Fruit fly (Drosophila melanogaster) whole organism: ENCODE measurements around the gene CG17841.

Experiments
- CG8478 ChIP-seq: fragments of >200 bp; optimal IDR thresholded peaks from 2 replicates; lab custom pipeline; 2018; ENCODE audit warnings: inconsistent platforms
- Dll ChIP-seq: fragments of >200 bp; optimal IDR thresholded peaks from 2 replicates; lab custom pipeline; 2017
- EcR ChIP-seq, 2 experiments: fragments of >200 bp; optimal IDR thresholded peaks; 2 replicates each; lab custom pipeline; 2017; ENCODE audit warnings: missing biosample characterization in 2 of 2, missing genetic modification characterization in 2 of 2, missing genetic modification reagents in 2 of 2
- pan ChIP-seq: fragments of >200 bp; optimal IDR thresholded peaks from 2 replicates; lab custom pipeline; 2017
- psq ChIP-seq: fragments of >200 bp; optimal IDR thresholded peaks from 2 replicates; lab custom pipeline; 2017
- usp ChIP-seq: fragments of >200 bp; optimal IDR thresholded peaks from 2 replicates; lab custom pipeline; 2017; ENCODE audit warnings: missing biosample characterization, missing genetic modification characterization, mixed read lengths

Gene CG17841

DNA sequence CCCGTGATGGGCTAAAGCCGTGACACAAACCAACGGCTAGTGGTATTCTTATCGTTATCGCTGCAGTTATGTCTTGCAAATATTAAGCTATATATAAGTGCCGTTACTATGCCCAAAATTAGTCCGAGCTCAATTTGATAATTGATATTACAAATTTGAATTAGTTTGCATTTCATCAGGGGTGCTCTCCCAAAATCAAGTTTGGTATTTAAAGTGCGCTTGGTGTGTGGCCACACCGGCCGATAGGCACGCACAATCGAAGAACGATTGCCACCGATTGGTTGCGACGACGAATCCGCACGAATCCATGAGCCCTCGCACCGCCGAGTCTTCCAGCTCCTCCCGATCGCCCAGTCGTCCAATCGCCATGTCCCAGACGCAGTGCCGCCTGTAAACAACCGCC is at the start of gene CG17841:
Gene CG17841 (plus strand): TSS at position 252 of the 403 bp plus-strand sequence.
- no peak for TF ChIP-seq psq (lab: Kevin White, UChicago)
- no peak for TF ChIP-seq EcR (GFP tag; optimal IDR thresholded peaks at IDR 0.05; lab: Kevin White, UChicago)
- no peak for TF ChIP-seq Dll
- no peak for TF ChIP-seq usp (GFP tag; lab: Kevin White, UChicago)
- no peak for TF ChIP-seq CG8478 (lab: Kevin White, UChicago)
- no peak for TF ChIP-seq pan (lab: Kevin White, UChicago)

DNA sequence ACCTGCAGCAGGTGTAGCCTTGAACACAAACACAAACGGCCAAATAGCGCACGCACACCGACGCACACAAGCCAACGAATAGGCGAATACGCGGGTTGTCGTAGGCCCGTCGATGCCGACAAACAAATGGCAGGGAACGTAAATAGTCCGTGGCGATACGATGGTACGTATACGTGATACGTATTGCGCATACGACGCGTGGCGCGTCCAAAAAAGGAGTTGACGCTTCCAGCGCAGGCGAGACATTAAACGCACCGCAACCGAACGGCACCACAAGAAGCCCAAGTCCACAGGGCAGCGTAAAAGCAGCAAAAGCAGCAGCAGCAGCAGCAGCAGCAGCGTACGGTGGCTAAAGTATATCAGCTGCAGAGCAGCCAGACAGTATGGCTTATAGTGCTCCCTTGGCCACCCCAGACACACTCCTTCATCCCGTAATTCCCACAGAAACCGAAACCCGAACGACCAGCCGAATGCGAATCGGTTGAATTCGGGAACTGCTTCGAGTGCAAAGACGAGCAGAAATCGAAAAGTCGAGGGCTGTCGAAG is 49.4 kb upstream of the CG17841 start:
- TF ChIP-seq pan (lab: Kevin White, UChicago), result no peak
- TF ChIP-seq Dll, result no peak
- no peak for TF ChIP-seq EcR (GFP tag; optimal IDR thresholded peaks at IDR 0.05; lab: Kevin White, UChicago)
- no peak for TF ChIP-seq CG8478 (lab: Kevin White, UChicago)
- no peak for TF ChIP-seq usp (GFP tag; lab: Kevin White, UChicago)
- no peak for TF ChIP-seq psq (lab: Kevin White, UChicago)

DNA sequence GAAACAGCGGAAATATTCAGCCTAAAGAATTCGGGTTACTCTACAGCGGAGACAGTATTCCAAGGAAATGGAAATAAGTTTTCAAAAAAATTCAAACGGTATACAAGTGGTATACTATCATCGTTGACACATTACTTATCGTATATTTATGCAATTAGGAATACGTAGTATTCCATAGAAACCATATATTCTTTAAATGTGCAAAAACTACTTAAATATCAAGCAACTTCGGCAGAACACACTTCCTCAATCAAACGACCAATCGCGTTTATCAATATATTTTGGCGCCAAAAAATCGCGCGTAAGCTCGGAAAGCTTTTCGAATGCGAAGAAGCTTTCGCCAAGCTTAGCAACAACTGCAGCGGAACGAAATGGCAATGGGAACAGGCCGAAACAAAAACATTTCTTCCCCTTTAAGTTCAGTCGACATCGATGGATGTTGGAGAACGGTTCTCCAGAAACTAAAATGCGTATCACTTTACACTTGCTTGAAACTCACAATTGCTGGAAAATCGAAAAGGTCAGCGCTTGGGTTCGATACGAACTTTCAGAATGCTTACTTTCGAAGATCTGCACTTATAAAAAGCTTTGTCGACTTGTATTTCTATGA is 48.8 kb upstream of the CG17841 start:
- no peak for TF ChIP-seq EcR (GFP tag; optimal IDR thresholded peaks at IDR 0.05; lab: Kevin White, UChicago)

DNA sequence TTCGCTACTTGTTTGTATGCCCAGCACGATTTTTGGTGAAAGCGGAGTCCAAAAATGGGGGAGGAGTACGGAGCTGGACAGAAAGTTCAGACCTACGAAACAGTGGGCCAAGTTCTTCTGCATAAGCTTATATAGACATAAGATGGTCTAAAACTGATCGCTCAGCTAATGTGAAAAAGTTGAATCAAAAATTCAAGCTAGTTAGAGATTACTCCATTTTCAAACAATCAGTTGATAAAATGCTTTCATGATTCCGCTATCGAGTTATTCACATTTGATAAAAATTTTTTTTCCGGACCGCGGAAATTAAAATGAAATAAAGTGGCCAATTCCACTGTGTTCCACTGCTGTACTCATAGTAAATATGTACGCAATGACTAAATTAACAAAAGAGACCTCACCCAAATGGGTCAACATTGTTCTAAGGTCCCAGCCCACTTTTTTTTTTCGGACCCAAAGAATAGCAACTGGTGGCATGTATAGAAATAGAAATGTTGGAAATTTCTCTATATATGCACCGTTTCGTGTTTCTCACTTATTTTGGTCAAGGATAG is 47.4 kb upstream of the CG17841 start:
- TF ChIP-seq EcR (GFP tag; optimal IDR thresholded peaks at IDR 0.05; lab: Kevin White, UChicago) (no peak), usp (GFP tag; lab: Kevin White, UChicago) (no peak), pan (lab: Kevin White, UChicago) (no peak), psq (lab: Kevin White, UChicago) (no peak), Dll (no peak), CG8478 (lab: Kevin White, UChicago) (no peak)

DNA sequence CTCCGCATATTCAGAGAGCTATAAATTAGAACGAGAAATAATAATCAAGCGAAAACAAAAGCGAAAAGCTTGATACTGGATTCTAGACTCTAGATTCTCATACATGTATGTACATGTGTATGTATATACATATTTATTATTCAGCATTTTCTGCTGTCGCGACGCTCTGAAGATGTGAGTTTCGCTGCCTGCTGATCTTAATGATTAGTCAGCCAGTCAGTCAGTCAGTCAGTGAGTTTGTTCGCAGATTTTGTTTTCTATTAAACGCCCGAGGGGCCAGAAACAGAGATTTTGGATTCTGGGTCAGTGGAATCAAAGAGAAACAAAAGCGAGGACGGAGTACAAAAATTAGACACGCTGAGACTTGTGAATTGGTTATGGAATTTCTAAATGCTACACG is 45.6 kb upstream of the CG17841 start:
- TF ChIP-seq CG8478 (lab: Kevin White, UChicago) (no peak), pan (lab: Kevin White, UChicago) (no peak), Dll (no peak), EcR (GFP tag; optimal IDR thresholded peaks at IDR 0.05; lab: Kevin White, UChicago) (no peak), usp (GFP tag; lab: Kevin White, UChicago) (no peak), psq (lab: Kevin White, UChicago) (no peak)

DNA sequence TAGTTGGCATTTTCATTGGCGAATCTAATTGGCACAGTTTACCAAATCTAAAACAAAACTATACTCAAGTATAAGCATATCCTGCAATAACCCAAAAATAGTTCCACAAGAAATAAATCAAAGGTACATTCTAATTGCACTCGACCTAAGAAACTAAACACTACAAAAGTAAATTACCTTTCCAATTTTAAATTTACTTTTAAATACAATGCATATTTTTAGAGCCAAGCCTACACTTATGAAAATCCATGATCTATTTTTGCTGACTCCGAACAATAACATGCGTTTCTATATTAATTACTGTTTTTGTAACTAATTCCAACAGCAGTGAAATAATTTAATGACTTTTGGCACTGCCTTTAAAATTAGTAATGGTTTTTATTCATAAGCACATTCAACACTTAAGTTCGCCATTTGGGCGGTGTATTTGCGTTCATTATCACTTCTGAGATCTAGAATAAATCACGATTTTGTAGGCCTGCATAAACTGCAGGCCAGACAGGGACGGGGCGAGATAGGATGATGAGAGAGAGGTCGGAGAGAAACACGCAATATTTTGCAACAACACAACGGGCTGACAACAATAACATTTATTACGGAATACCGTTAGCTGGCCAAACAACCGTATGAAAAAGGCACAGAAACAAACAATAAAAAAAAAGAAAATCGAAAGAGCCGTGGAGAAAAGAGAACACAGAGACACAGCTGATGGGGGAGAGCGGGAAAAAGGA is 42.9 kb upstream of the CG17841 start:
- TF ChIP-seq pan (lab: Kevin White, UChicago) (no peak), Dll (no peak), CG8478 (lab: Kevin White, UChicago) (no peak), usp (GFP tag; lab: Kevin White, UChicago) (no peak), psq (lab: Kevin White, UChicago) (no peak), EcR (GFP tag; optimal IDR thresholded peaks at IDR 0.05; lab: Kevin White, UChicago) (no peak)

DNA sequence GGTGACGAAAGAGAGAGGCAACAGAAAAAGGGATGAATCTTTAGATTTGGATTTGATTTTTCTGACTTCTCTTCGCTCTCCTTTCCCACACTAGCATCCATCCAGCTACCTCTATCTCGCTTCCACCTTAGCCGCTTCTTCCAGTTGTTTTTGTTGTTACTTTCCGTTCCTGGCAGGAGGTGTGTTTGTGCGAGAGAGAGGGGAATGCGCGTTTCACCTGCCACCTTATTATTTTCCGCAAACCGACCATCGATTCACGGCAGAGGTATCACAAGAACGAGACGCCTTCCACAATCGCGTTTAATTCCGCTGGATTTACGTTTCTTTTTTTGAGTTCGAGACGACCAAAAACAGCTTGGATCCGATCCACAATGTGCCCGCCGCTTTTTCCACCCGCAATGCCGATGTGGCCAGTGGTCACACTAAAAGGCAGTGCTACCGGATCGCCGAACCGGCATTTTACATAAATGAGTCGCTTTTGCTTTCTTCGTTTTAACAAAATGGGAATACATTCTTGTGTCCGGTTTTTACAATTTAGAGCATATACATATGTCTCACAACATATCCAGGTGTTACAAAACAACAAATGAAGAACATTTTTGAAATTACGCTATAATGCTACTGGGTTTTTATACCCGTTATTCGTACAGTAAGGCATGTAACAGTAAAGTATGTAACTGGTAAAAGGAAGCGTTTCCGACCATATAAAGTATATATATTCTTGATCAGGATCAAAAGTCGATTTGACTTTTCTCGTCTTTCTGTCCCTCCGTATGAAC is 42.1 kb upstream of the CG17841 start, which contains the start of gene alpha-Man-Ia:
Gene alpha-Man-Ia (minus strand): TSS at position 392 of the 779 bp plus-strand sequence.
- no peak for TF ChIP-seq psq (lab: Kevin White, UChicago)
- no peak for TF ChIP-seq EcR (GFP tag; optimal IDR thresholded peaks at IDR 0.05; lab: Kevin White, UChicago)
- TF ChIP-seq pan (lab: Kevin White, UChicago), result no peak
- TF ChIP-seq Dll, result no peak
- TF ChIP-seq usp (GFP tag; lab: Kevin White, UChicago), result no peak
- TF ChIP-seq CG8478 (lab: Kevin White, UChicago), result no peak

DNA sequence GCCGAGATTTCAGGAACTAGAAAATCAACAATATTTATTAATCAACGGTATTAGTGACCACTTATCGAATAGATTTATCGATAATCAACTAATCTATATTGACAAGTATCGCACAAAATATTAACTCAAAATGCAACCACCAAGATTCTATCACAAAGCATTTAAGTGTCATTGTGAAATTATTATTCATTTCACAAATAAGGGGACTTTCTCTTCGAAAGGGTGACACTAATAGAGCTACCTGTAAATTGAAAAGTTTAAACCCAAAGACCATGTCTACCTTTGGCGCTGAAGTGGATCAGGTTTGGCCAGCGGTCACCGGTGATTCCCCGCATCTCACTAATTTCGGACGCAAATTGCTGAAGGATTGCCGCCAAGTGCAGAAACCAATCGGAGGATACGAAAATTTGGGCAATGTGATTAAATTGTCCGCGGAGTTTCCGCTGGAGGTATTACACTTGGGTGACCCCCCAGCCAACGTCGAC is 41.5 kb upstream of the CG17841 start, which contains the start of gene CG2909:
Gene CG2909 (plus strand): TSS at position 119 of the 485 bp plus-strand sequence.
- no peak for TF ChIP-seq EcR (GFP tag; optimal IDR thresholded peaks at IDR 0.05; lab: Kevin White, UChicago)
- no peak for TF ChIP-seq Dll
- no peak for TF ChIP-seq usp (GFP tag; lab: Kevin White, UChicago)
- no peak for TF ChIP-seq CG8478 (lab: Kevin White, UChicago)
- TF ChIP-seq psq (lab: Kevin White, UChicago), result no peak
- no peak for TF ChIP-seq pan (lab: Kevin White, UChicago)

DNA sequence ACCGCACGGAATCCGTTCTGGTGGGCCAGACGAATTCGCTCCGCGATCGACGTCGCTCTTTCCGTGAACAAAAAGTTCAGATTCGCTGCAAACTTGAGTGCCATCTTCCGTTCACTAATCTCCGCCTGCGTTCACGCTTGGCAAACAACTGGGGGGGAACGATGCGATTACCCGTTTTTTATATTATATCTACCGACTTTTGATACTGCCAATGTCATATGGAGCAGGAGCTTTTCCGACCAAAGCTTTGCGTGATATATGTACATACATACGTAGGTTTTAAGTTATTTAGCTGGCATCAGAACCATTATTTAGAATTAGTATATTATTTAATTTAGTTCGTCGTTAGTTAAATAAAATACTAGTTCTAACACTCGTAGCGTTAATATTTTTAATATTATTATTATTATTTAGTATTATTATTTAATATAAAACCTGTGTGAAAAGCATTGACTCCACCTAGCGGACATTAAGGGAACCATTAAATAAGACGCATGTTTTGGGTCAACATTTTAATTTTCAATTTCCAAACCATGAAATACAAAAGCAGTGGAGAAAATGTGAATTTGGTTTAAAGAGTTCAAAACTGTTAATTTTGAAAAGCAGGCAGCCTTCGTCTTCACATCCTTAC is 38.1 kb upstream of the CG17841 start, which contains the start of gene Gip:
Gene Gip (minus strand): TSS at position 214 of the 631 bp plus-strand sequence.
- TF ChIP-seq CG8478 (lab: Kevin White, UChicago), result no peak
- no peak for TF ChIP-seq Dll
- TF ChIP-seq EcR (GFP tag; optimal IDR thresholded peaks at IDR 0.05; lab: Kevin White, UChicago), result no peak
- no peak for TF ChIP-seq psq (lab: Kevin White, UChicago)
- no peak for TF ChIP-seq usp (GFP tag; lab: Kevin White, UChicago)
- TF ChIP-seq pan (lab: Kevin White, UChicago), result no peak

DNA sequence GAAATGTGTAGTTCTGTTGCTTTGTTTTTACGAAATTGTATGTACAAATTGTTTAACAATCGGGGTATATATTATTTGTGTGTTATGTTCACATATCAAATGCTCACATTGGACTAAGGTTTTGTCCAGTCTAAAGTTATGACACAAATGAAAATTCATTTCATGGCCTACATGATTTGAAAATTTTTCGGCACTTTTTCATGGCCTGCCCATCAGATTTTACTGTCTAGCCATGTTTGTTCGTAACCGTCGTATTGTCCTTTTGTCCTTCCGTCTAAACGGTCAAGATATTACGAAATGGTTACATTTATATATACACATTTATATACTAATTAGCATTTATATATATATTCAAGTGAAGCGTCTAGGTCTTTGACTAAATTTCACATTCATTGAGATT is 36.1 kb upstream of the CG17841 start, which contains the start of gene CG15306:
Gene CG15306 (minus strand): TSS at position 101 of the 400 bp plus-strand sequence.
- no peak for TF ChIP-seq EcR (GFP tag; optimal IDR thresholded peaks at IDR 0.05; lab: Kevin White, UChicago)
- no peak for TF ChIP-seq psq (lab: Kevin White, UChicago)
- TF ChIP-seq CG8478 (lab: Kevin White, UChicago), result no peak
- no peak for TF ChIP-seq usp (GFP tag; lab: Kevin White, UChicago)
